Fruit fly (Drosophila melanogaster): ENCODE measurements around the gene Mrp4.

Gene Mrp4

dm6 chr3R:11604654-11605436 lies 35.8 kb downstream of the Mrp4 start (continued):
- TF ChIP-seq Awh (GFP tag; IDR thresholded peaks at IDR 0.05) (0 out of 2 replicates have a peak, but pooled peaks have one; percentile 26), Vsx1 (GFP tag; optimal IDR thresholded peaks at IDR 0.05) (no peak), CG2889 (GFP tag; IDR thresholded peaks at IDR 0.05) (no peak), CTCF (GFP tag; optimal IDR thresholded peaks at IDR 0.05) (peak; percentile 3), CG31388 (GFP tag; optimal IDR thresholded peaks at IDR 0.05) (no peak), sens-2 (GFP tag; IDR thresholded peaks at IDR 0.05) (peak; percentile 23; the same call in 1 of the 2 replicates), Max (GFP tag; optimal IDR thresholded peaks at IDR 0.05) (no peak), CG17328 (GFP tag; IDR thresholded peaks at IDR 0.05) (no peak), CG4730 (GFP tag; IDR thresholded peaks at IDR 0.05) (no peak), eve (GFP tag; optimal IDR thresholded peaks at IDR 0.05) (peak in 1 of 2 experiments; percentile 52), CG3847 (GFP tag; IDR thresholded peaks at IDR 0.05) (no peak), sug (tag; optimal IDR thresholded peaks at IDR 0.05) (no peak), Atf3 (GFP tag; optimal IDR thresholded peaks at IDR 0.05) (no peak), GATAe (GFP tag; conservative IDR thresholded peaks at IDR 0.05) (no peak), pnt (GFP tag; optimal IDR thresholded peaks at IDR 0.05) (no peak), CG7745 (tag; optimal IDR thresholded peaks at IDR 0.05) (no peak), mld (GFP tag; IDR thresholded peaks at IDR 0.05; ENCODE audit: partially characterized antibody) (no peak), Taf1 (GFP tag; IDR thresholded peaks at IDR 0.05) (no peak), CG13424 (tag; optimal IDR thresholded peaks at IDR 0.05) (no peak), Atf6 (GFP tag; IDR thresholded peaks at IDR 0.05) (no peak), aop (GFP tag; IDR thresholded peaks at IDR 0.05) (no peak), az2 (GFP tag; optimal IDR thresholded peaks at IDR 0.05) (no peak), sqz (GFP tag; optimal IDR thresholded peaks at IDR 0.05) (no peak), dimm (GFP tag; IDR thresholded peaks at IDR 0.05) (no peak), CG10147 (GFP tag; optimal IDR thresholded peaks at IDR 0.05) (no peak), Elba2 (GFP tag; optimal IDR thresholded peaks at IDR 0.05) (no peak), CG10321 (GFP tag; IDR thresholded peaks at IDR 0.05) (no peak), CG16779 (GFP tag; IDR thresholded peaks at IDR 0.05) (no peak), HHEX (GFP tag; optimal IDR thresholded peaks at IDR 0.05) (no peak), gcm2 (GFP tag; optimal IDR thresholded peaks at IDR 0.05) (no peak), p53 (GFP tag; optimal IDR thresholded peaks at IDR 0.05) (no peak), zfh1 (GFP tag; IDR thresholded peaks at IDR 0.05) (no peak), CG18011 (GFP tag; optimal IDR thresholded peaks at IDR 0.05) (no peak), Xbp1 (GFP tag; optimal IDR thresholded peaks at IDR 0.05) (no peak), stwl (tag; optimal IDR thresholded peaks at IDR 0.05) (peak; percentile 95), Usf (GFP tag; optimal IDR thresholded peaks at IDR 0.05) (no peak), CG17568 (GFP tag; optimal IDR thresholded peaks at IDR 0.05) (peak; percentile 22), CG10462 (GFP tag; optimal IDR thresholded peaks at IDR 0.05) (no peak), tll (GFP tag; optimal IDR thresholded peaks at IDR 0.05) (no peak), CG1233 (GFP tag; optimal IDR thresholded peaks at IDR 0.05) (no peak), Rx (GFP tag; IDR thresholded peaks at IDR 0.05) (no peak), CG13894 (tag; optimal IDR thresholded peaks at IDR 0.05) (no peak), CG9727 (GFP tag; optimal IDR thresholded peaks at IDR 0.05) (no peak), ERR (GFP tag; optimal IDR thresholded peaks at IDR 0.05) (no peak), CG10366 (GFP tag; IDR thresholded peaks at IDR 0.05) (no peak), Doc2 (GFP tag; IDR thresholded peaks at IDR 0.05) (no peak), her (GFP tag; optimal IDR thresholded peaks at IDR 0.05) (no peak), tgo (GFP tag; IDR thresholded peaks at IDR 0.05) (no peak), CG17361 (GFP tag; IDR thresholded peaks at IDR 0.05) (no peak), ro (GFP tag; IDR thresholded peaks at IDR 0.05) (no peak), Sry-β (GFP tag; optimal IDR thresholded peaks at IDR 0.05) (no peak), CG12744 (GFP tag; optimal IDR thresholded peaks at IDR 0.05) (no peak)
